Worm (Caenorhabditis elegans): ENCODE results near the gene F19B2.6.

DNA sequence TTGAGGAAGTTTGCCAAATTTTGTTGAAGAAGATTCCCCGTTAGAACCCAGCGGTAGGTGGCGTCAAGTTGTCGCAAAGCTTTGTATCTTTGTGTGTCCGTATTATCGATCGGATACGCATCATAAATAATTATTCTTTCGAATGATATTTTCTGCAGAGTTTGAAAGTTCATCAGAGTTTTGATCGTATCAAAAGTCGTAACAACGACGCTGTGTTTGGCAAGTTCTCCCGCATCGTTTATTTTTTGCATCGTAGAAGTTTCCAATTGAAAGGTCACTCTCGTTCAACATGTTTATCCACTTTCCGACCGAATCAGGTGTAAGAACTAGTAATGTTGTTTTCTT lies 4.8 kb downstream of the F19B2.6 start:
- no peak for TF ChIP-seq snpc-4 (tag; optimal IDR thresholded peaks at IDR 0.05)
- no peak for TF ChIP-seq ztf-11 (tag; optimal IDR thresholded peaks at IDR 0.05)
- TF ChIP-seq crh-2 (tag; optimal IDR thresholded peaks at IDR 0.05) = no peak
- no peak for TF ChIP-seq nhr-6 (tag; optimal IDR thresholded peaks at IDR 0.05)
- no peak for TF ChIP-seq ztf-4 (tag; optimal IDR thresholded peaks at IDR 0.05)
- no peak for TF ChIP-seq lin-13 (GFP tag; optimal IDR thresholded peaks at IDR 0.05)
- TF ChIP-seq nhr-23 (tag; optimal IDR thresholded peaks at IDR 0.05) = no peak
